Worm (Caenorhabditis elegans) whole organism, L4/young adult: Measurements from ENCODE around the gene T04G9.7.

Experiments used
- W03F9.2 ChIP-seq: fragments of 150-350 bp; optimal IDR thresholded peaks from 2 replicates; lab custom pipeline; 2014; ENCODE audit warnings: missing biosample characterization, missing genetic modification characterization
- dao-5 ChIP-seq: sonication (generic microtip); optimal IDR thresholded peaks from 2 replicates; lab custom pipeline; 2016; ENCODE audit warnings: missing genotype, missing genetic modification characterization, moderate library complexity, missing compliant biosample characterization
- him-1 ChIP-seq: sonication (generic microtip); optimal IDR thresholded peaks from 2 replicates; lab custom pipeline; 2016; ENCODE audit warnings: missing genotype, missing genetic modification reagents, missing genetic modification characterization, missing compliant biosample characterization

T04G9.7 gene

ce11 chrX:777421-777820 lies 6.8 kb downstream of the T04G9.7 start, which contains the start of gene nas-15:
nas-15 (plus strand) TSS chrX:777721.
- no peak for TF ChIP-seq W03F9.2
- TF ChIP-seq dao-5 (tag; lab: Kevin White, UChicago): no peak
- no peak for TF ChIP-seq him-1 (tag; lab: Kevin White, UChicago)

ce11 chrX:779259-779658 lies 8.6 kb downstream of the T04G9.7 start:
- TF ChIP-seq him-1 (tag; lab: Kevin White, UChicago) (no peak), W03F9.2 (no peak), dao-5 (tag; lab: Kevin White, UChicago) (no peak)

ce11 chrX:780027-780426 lies 9.4 kb downstream of the T04G9.7 start:
- TF ChIP-seq dao-5 (tag; lab: Kevin White, UChicago): no peak
- TF ChIP-seq W03F9.2: no peak
- no peak for TF ChIP-seq him-1 (tag; lab: Kevin White, UChicago)

- TF ChIP-seq him-1 (tag; lab: Kevin White, UChicago) (no peak), W03F9.2 (no peak), dao-5 (tag; lab: Kevin White, UChicago) (no peak)
Measured at ce11 chrX:784853-785252, 14.2 kb downstream of the T04G9.7 start, which contains the start of gene T04G9.6. T04G9.6 (minus strand) TSS chrX:784953.

ce11 chrX:785368-785767 lies 14.7 kb downstream of the T04G9.7 start:
- TF ChIP-seq him-1 (tag; lab: Kevin White, UChicago) (no peak), W03F9.2 (no peak), dao-5 (tag; lab: Kevin White, UChicago) (no peak)

ce11 chrX:787992-788391 lies 17.4 kb downstream of the T04G9.7 start, which contains the start of gene attf-5:
attf-5 (plus strand) TSS chrX:788353.
- no peak for TF ChIP-seq him-1 (tag; lab: Kevin White, UChicago)
- TF ChIP-seq W03F9.2: no peak
- no peak for TF ChIP-seq dao-5 (tag; lab: Kevin White, UChicago)

- TF ChIP-seq W03F9.2 (no peak), him-1 (tag; lab: Kevin White, UChicago) (no peak), dao-5 (tag; lab: Kevin White, UChicago) (no peak)
Measured at ce11 chrX:789848-790247, 19.2 kb downstream of the T04G9.7 start.

- no peak for TF ChIP-seq W03F9.2
- TF ChIP-seq him-1 (tag; lab: Kevin White, UChicago): no peak
- TF ChIP-seq dao-5 (tag; lab: Kevin White, UChicago): no peak
Measured at ce11 chrX:790593-790992, 20.0 kb downstream of the T04G9.7 start.

ce11 chrX:802478-802877 lies 31.8 kb downstream of the T04G9.7 start, which contains the start of gene gtr-1:
gtr-1 (plus strand) TSS chrX:802778.
- TF ChIP-seq W03F9.2 (no peak), dao-5 (tag; lab: Kevin White, UChicago) (no peak), him-1 (tag; lab: Kevin White, UChicago) (no peak)

ce11 chrX:806515-806914 lies 35.9 kb downstream of the T04G9.7 start:
- TF ChIP-seq dao-5 (tag; lab: Kevin White, UChicago) (peak; percentile 67), him-1 (tag; lab: Kevin White, UChicago) (peak; percentile 99), W03F9.2 (peak; percentile 98)

ce11 chrX:810694-811093 lies 40.1 kb downstream of the T04G9.7 start, which contains the start of gene F25E2.2:
F25E2.2 (minus strand) TSS chrX:810794.
- no peak for TF ChIP-seq him-1 (tag; lab: Kevin White, UChicago)
- TF ChIP-seq dao-5 (tag; lab: Kevin White, UChicago): no peak
- no peak for TF ChIP-seq W03F9.2

ce11 chrX:812264-812663 lies 41.6 kb downstream of the T04G9.7 start:
- no peak for TF ChIP-seq W03F9.2
- TF ChIP-seq dao-5 (tag; lab: Kevin White, UChicago): no peak
- TF ChIP-seq him-1 (tag; lab: Kevin White, UChicago): no peak

ce11 chrX:813063-813462 lies 42.4 kb downstream of the T04G9.7 start, which contains the start of gene F25E2.3:
F25E2.3 (minus strand) TSS chrX:813163.
- TF ChIP-seq dao-5 (tag; lab: Kevin White, UChicago): no peak
- no peak for TF ChIP-seq him-1 (tag; lab: Kevin White, UChicago)
- no peak for TF ChIP-seq W03F9.2

- TF ChIP-seq W03F9.2 (no peak), dao-5 (tag; lab: Kevin White, UChicago) (no peak)
Measured at ce11 chrX:815929-816328, 45.3 kb downstream of the T04G9.7 start, which contains the start of gene ifd-2. ifd-2 (minus strand) TSS chrX:815929.

- TF ChIP-seq W03F9.2 (no peak), dao-5 (tag; lab: Kevin White, UChicago) (no peak), him-1 (tag; lab: Kevin White, UChicago) (no peak)
Measured at ce11 chrX:817984-818383, 47.3 kb downstream of the T04G9.7 start.
